Fruit fly (Drosophila melanogaster): ENCODE data around the gene CG12817.
A peak's percentile ranks its signal among the peaks of the same experiment; 100 is the strongest.

The CG12817 gene

DNA sequence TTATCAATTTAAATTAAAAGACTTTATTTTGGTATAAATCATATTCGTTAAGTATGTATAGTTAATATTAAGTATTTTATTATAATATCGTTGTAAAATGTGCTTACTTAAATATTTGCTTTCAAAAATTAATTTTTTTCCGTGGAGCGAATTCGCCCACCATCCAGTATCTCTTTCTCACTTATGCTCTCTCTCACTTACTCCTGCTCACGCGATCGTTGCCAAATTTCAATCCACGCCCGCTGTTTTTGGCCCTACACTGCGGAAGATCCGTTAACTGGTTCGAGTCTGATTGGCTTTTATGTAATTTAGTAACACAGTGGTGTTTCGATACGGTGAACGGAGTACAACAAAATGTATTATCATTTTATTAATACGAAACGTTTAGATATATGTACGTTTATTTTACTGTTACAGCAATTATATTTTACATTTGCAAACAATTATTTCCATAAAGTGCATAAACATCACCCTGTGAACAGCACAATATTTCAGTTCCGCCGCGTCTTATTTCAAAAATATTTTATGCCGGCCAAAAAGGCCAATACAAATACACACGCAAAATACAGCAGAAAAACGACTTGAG lies 41.1 kb upstream of the CG12817 start (continued):
- TF ChIP-seq HmgD (GFP tag; optimal IDR thresholded peaks at IDR 0.05) (no peak), abd-A (tag; optimal IDR thresholded peaks at IDR 0.05) (no peak), nerfin-2 (GFP tag; IDR thresholded peaks at IDR 0.05; ENCODE audit: partially characterized antibody) (no peak), HLH54F (GFP tag; optimal IDR thresholded peaks at IDR 0.05) (peak; percentile 24), knrl (GFP tag; IDR thresholded peaks at IDR 0.05; ENCODE audit: partially characterized antibody) (no peak), CG6854 (GFP tag; optimal IDR thresholded peaks at IDR 0.05) (no peak), ken (GFP tag; IDR thresholded peaks at IDR 0.05) (no peak; the same call in 2 of the 3 replicates), aop (GFP tag; IDR thresholded peaks at IDR 0.05) (no peak), CG11504 (tag; optimal IDR thresholded peaks at IDR 0.05) (peak; percentile 67), Vsx1 (GFP tag; optimal IDR thresholded peaks at IDR 0.05) (peak; percentile 51), run (tag; optimal IDR thresholded peaks at IDR 0.05) (no peak), CG2875 (GFP tag; optimal IDR thresholded peaks at IDR 0.05) (no peak), CG3995 (GFP tag; optimal IDR thresholded peaks at IDR 0.05) (peak; percentile 5), CG3163 (GFP tag; optimal IDR thresholded peaks at IDR 0.05) (no peak), fru (optimal IDR thresholded peaks at IDR 0.05) (no peak), Ets65A (GFP tag) (peak; percentile 73), caup (GFP tag; optimal IDR thresholded peaks at IDR 0.05; ENCODE audit: severe bottlenecking) (peak; percentile 39), CG8359 (GFP tag; optimal IDR thresholded peaks at IDR 0.05; ENCODE audit: borderline replicate concordance) (no peak), Xrp1 (GFP tag; IDR thresholded peaks at IDR 0.05) (peak; percentile 52), ap (GFP tag; IDR thresholded peaks at IDR 0.05) (no peak), CG11085 (GFP tag; IDR thresholded peaks at IDR 0.05) (0 out of 2 replicates have a peak, but pooled peaks have one; percentile 39), Gug (GFP tag; IDR thresholded peaks at IDR 0.05) (peak; percentile 18; the same call in 1 of the 4 replicates), CG14050 (GFP tag; IDR thresholded peaks at IDR 0.05) (no peak; the same call in 2 of the 3 replicates), CG5953 (GFP tag; IDR thresholded peaks at IDR 0.05) (no peak), CG13287 (GFP tag; IDR thresholded peaks at IDR 0.05; ENCODE audit: partially characterized antibody) (no peak), CG18764 (GFP tag; optimal IDR thresholded peaks at IDR 0.05) (no peak), NfI (GFP tag; optimal IDR thresholded peaks at IDR 0.05) (peak; percentile 37), lab (GFP tag; optimal IDR thresholded peaks at IDR 0.05) (peak; percentile 74), CG13123 (GFP tag; optimal IDR thresholded peaks at IDR 0.05) (no peak), CG6689 (GFP tag; IDR thresholded peaks at IDR 0.05) (peak; percentile 52), NC2β (GFP tag; optimal IDR thresholded peaks at IDR 0.05) (no peak), ab (GFP tag; optimal IDR thresholded peaks at IDR 0.05) (no peak), Mad (GFP tag; optimal IDR thresholded peaks at IDR 0.05) (peak; percentile 18), nmo (GFP tag; optimal IDR thresholded peaks at IDR 0.05) (peak; percentile 55), CHES-1-like (GFP tag; optimal IDR thresholded peaks at IDR 0.05) (peak; percentile 9), CG15696 (tag; optimal IDR thresholded peaks at IDR 0.05) (no peak), CG10321 (GFP tag; IDR thresholded peaks at IDR 0.05) (no peak), gcm2 (GFP tag; optimal IDR thresholded peaks at IDR 0.05) (no peak), onecut (GFP tag; IDR thresholded peaks at IDR 0.05) (no peak), stc (GFP tag; IDR thresholded peaks at IDR 0.05) (no peak; the same call in 1 of the 2 replicates), bab2 (GFP tag; optimal IDR thresholded peaks at IDR 0.05) (peak; percentile 18), CG8924 (tag; optimal IDR thresholded peaks at IDR 0.05) (peak; percentile 44), gfzf (GFP tag; optimal IDR thresholded peaks at IDR 0.05) (no peak), CG15479 (GFP tag; optimal IDR thresholded peaks at IDR 0.05) (peak; percentile 1), cato (GFP tag; optimal IDR thresholded peaks at IDR 0.05; ENCODE audit: borderline replicate concordance) (peak; percentile 45), CG15601 (tag; optimal IDR thresholded peaks at IDR 0.05) (no peak), tio (GFP tag; optimal IDR thresholded peaks at IDR 0.05) (peak; percentile 44), CG7745 (tag; optimal IDR thresholded peaks at IDR 0.05) (no peak), CG3847 (GFP tag; IDR thresholded peaks at IDR 0.05) (peak; percentile 72), Atf3 (GFP tag; optimal IDR thresholded peaks at IDR 0.05) (no peak), CG31441 (GFP tag; IDR thresholded peaks at IDR 0.05) (peak; percentile 58)
